Fruit fly (Drosophila melanogaster) whole organism, wandering third instar larva: ENCODE results near the gene Rabex-5.

ENCODE experiments used
- Abd-B ChIP-seq: fragments of >200 bp; optimal IDR thresholded peaks from 2 replicates; lab custom pipeline; 2017; ENCODE audit warnings: missing biosample characterization, missing genetic modification characterization
- CG32264 ChIP-seq: fragments of 200-800 bp; sonication (Bioruptor generic); optimal IDR thresholded peaks from 2 replicates; lab custom pipeline; 2016; ENCODE audit warnings: missing biosample characterization, missing genetic modification characterization
- CG9705 ChIP-seq: fragments of 200-800 bp; sonication (Bioruptor generic); optimal IDR thresholded peaks from 2 replicates; lab custom pipeline; 2018; ENCODE audit warnings: missing biosample characterization, mild to moderate bottlenecking, missing genetic modification characterization
- CrebA ChIP-seq: fragments of 200-800 bp; sonication (Bioruptor generic); optimal IDR thresholded peaks from 2 replicates; lab custom pipeline; 2016; ENCODE audit warnings: missing biosample characterization, mild to moderate bottlenecking, missing genetic modification characterization, borderline replicate concordance
- Dfd ChIP-seq: fragments of >200 bp; optimal IDR thresholded peaks from 2 replicates; lab custom pipeline; 2017; ENCODE audit warnings: missing biosample characterization, missing genetic modification characterization
- Dif ChIP-seq: fragments of 200-275, 200-300 bp; sonication (Bioruptor generic); optimal IDR thresholded peaks from 2 replicates; lab custom pipeline; 2018; ENCODE audit warnings: missing biosample characterization, missing genetic modification characterization; ENCODE audit not compliant: partially characterized antibody
- GATAd ChIP-seq: sonication (Bioruptor generic); optimal IDR thresholded peaks from 2 replicates; lab custom pipeline; 2016; ENCODE audit warnings: missing biosample characterization, missing genetic modification characterization
- Hnf4 ChIP-seq: fragments of 200-800 bp; sonication (Bioruptor generic); optimal IDR thresholded peaks from 2 replicates; lab custom pipeline; 2016; ENCODE audit warnings: missing biosample characterization, mild to moderate bottlenecking, missing genetic modification characterization
- Hr78 ChIP-seq: fragments of >200 bp; optimal IDR thresholded peaks from 2 replicates; lab custom pipeline; 2017; ENCODE audit warnings: missing biosample characterization, missing genetic modification characterization
- Hr83 ChIP-seq: fragments of 200-300 bp; sonication (Bioruptor generic); optimal IDR thresholded peaks from 2 replicates; lab custom pipeline; 2016; ENCODE audit warnings: missing biosample characterization, mild to moderate bottlenecking, missing genetic modification characterization, moderate library complexity; ENCODE audit not compliant: poor library complexity, severe bottlenecking
- Jra ChIP-seq: sonication (Bioruptor generic); optimal IDR thresholded peaks from 2 replicates; lab custom pipeline; 2016; ENCODE audit warnings: missing biosample characterization, missing genetic modification characterization
- Mio ChIP-seq: sonication (Bioruptor generic); optimal IDR thresholded peaks from 2 replicates; lab custom pipeline; 2016; ENCODE audit warnings: missing biosample characterization, missing genetic modification characterization
- Myc ChIP-seq: fragments of >200 bp; optimal IDR thresholded peaks from 2 replicates; lab custom pipeline; 2017
- Rel ChIP-seq, 2 experiments: fragments of 200-800 bp; sonication (Bioruptor generic) in 1 of 2; optimal IDR thresholded peaks; 2 replicates in 1 of 2; 3 replicates in 1 of 2; lab custom pipeline; 2016 to 2019; ENCODE audit warnings: mild to moderate bottlenecking in 2 of 2, missing biosample characterization in 2 of 2, missing genetic modification characterization in 2 of 2, moderate library complexity in 1 of 2
- br ChIP-seq: fragments of 200-800 bp; sonication (Bioruptor generic); optimal IDR thresholded peaks from 2 replicates; lab custom pipeline; 2016; ENCODE audit warnings: missing biosample characterization, missing genetic modification characterization
- brk ChIP-seq: fragments of 200-800 bp; sonication (Bioruptor generic); optimal IDR thresholded peaks from 2 replicates; lab custom pipeline; 2016; ENCODE audit warnings: missing biosample characterization, mild to moderate bottlenecking, missing genetic modification characterization
- dl ChIP-seq, 2 experiments: fragments of 175-275, 200-275 bp in 1 of 2; fragments of 200-275 bp in 1 of 2; sonication (Bioruptor generic); optimal IDR thresholded peaks; lab custom pipeline; 2018; ENCODE audit warnings: mild to moderate bottlenecking in 2 of 2, missing biosample characterization in 2 of 2, missing genetic modification characterization in 2 of 2, moderate library complexity in 2 of 2; ENCODE audit not compliant: partially characterized antibody in 2 of 2, insufficient read depth in 1 of 2
- dmrt93B ChIP-seq: fragments of 200-800 bp; sonication (Bioruptor generic); optimal IDR thresholded peaks from 2 replicates; lab custom pipeline; 2018; ENCODE audit warnings: missing biosample characterization, mild to moderate bottlenecking, missing genetic modification characterization
- ey ChIP-seq: fragments of 200-800 bp; sonication (Bioruptor generic); optimal IDR thresholded peaks from 2 replicates; lab custom pipeline; 2016; ENCODE audit warnings: missing biosample characterization, missing genetic modification characterization
- foxo ChIP-seq, 2 experiments: fragments of 200-800 bp; sonication (Bioruptor generic); optimal IDR thresholded peaks; 2 replicates in 1 of 2; 3 replicates in 1 of 2; lab custom pipeline; 2016 to 2017; ENCODE audit warnings: missing biosample characterization in 2 of 2, missing genetic modification characterization in 2 of 2
- fru ChIP-seq: fragments of 200-800 bp; sonication (Bioruptor generic); optimal IDR thresholded peaks from 3 replicates; lab custom pipeline; 2016; ENCODE audit warnings: missing biosample characterization, mild to moderate bottlenecking, missing genetic modification characterization
- h ChIP-seq: fragments of 200-800 bp; sonication (Bioruptor generic); optimal IDR thresholded peaks from 3 replicates; lab custom pipeline; 2016; ENCODE audit warnings: missing biosample characterization, mild to moderate bottlenecking, missing genetic modification characterization
- pan ChIP-seq: fragments of >200 bp; optimal IDR thresholded peaks from 2 replicates; lab custom pipeline; 2017
- psq ChIP-seq: fragments of 200-800 bp; sonication (Bioruptor generic); optimal IDR thresholded peaks from 3 replicates; lab custom pipeline; 2017; ENCODE audit warnings: missing biosample characterization, mild to moderate bottlenecking, missing genetic modification characterization, moderate library complexity
- rgr ChIP-seq: fragments of 200-800 bp; sonication (Bioruptor generic); optimal IDR thresholded peaks from 3 replicates; lab custom pipeline; 2016; ENCODE audit warnings: missing biosample characterization, mild to moderate bottlenecking, missing genetic modification characterization
- sage ChIP-seq: fragments of 200-800 bp; sonication (Bioruptor generic); optimal IDR thresholded peaks from 2 replicates; lab custom pipeline; 2016; ENCODE audit warnings: missing biosample characterization, mild to moderate bottlenecking, missing genetic modification characterization
- sv ChIP-seq: fragments of 200-800 bp; sonication (Bioruptor generic); optimal IDR thresholded peaks from 3 replicates; lab custom pipeline; 2016; ENCODE audit warnings: missing biosample characterization, missing genetic modification characterization
- tai ChIP-seq: sonication (Bioruptor generic); optimal IDR thresholded peaks from 2 replicates; lab custom pipeline; 2016; ENCODE audit warnings: missing biosample characterization, missing genetic modification characterization
- usp ChIP-seq: fragments of >200 bp; optimal IDR thresholded peaks from 2 replicates; lab custom pipeline; 2017; ENCODE audit warnings: missing biosample characterization, missing genetic modification characterization
- woc ChIP-seq: sonication (Bioruptor generic); optimal IDR thresholded peaks from 2 replicates; lab custom pipeline; 2016; ENCODE audit warnings: missing biosample characterization, mild to moderate bottlenecking, missing genetic modification characterization

Rabex-5 gene

DNA sequence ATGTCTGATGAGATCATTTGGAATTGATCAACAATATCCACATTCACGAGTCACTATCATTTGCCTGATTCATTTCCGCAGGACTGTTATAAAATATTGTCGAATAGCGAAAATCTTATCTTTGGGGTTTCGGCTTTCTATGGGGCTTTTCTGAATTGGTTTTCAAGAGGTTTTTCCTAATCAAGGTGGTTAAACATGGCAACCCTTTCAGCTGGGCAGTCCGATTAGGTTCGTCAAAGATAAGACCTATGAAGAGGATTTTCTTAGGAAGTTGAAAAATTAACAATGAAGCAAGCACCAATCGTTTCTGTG lies 29.9 kb downstream of the Rabex-5 start:
- TF ChIP-seq Rel (GFP tag; optimal IDR thresholded peaks at IDR 0.05; lab: Kevin White, UChicago), result no peak
- peak; percentile 73 for TF ChIP-seq Rel (tag; optimal IDR thresholded peaks at IDR 0.05; lab: Kevin White, UChicago)
- TF ChIP-seq Dfd (GFP tag; lab: Kevin White, UChicago), result no peak
- TF ChIP-seq CG9705 (GFP tag; lab: Kevin White, UChicago), result no peak
- TF ChIP-seq psq (GFP tag; lab: Kevin White, UChicago), result no peak

DNA sequence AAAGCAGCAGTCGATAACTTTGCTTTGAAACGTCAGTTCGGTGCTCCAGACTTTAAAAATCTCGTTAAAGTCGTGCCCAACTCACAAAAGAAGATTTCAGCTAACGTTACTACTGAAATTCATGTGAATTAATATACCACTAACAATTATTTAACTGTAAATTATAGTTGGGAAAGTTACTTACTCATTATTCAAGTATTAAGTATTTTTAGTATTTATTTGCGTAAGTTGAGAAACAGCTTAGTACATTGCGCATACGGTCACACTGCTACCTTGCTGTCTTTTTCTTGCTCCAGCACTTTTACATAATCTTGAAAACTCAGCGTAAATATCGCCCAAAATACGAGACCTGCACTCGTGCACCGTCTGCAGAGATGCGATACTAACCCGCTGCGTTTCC lies 34.0 kb downstream of the Rabex-5 start, which contains the start of gene ND-ACP:
TSS of gene ND-ACP (plus strand) at position 226 of the 400 bp plus-strand sequence.
- TF ChIP-seq foxo (GFP tag; optimal IDR thresholded peaks at IDR 0.05; lab: Kevin White, UChicago) (no peak), pan (lab: Kevin White, UChicago) (no peak), dmrt93B (GFP tag; lab: Kevin White, UChicago) (no peak)

DNA sequence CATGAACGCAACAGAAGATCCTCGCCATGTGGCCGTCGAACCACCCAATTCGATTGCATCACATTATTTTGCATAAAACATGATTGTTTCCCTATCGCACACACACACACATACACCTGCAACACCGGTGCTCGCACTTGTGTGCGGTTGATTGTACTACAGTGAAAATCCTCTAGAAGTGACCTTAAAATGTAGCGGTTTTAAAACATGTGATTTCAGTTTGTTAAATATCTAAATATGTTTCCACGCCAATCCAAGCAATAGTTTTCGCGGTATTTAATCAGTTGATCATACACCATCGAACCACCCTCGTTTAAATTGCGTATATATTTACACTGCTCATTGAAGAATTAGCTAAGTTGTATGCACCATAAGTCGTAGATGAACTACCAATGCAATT lies 34.7 kb downstream of the Rabex-5 start:
- TF ChIP-seq foxo (GFP tag; optimal IDR thresholded peaks at IDR 0.05; lab: Kevin White, UChicago) (peak in 1 of 2 experiments; percentile 31), fru (GFP tag; lab: Kevin White, UChicago) (no peak), Hr83 (GFP tag; lab: Kevin White, UChicago) (no peak), CG9705 (GFP tag; lab: Kevin White, UChicago) (no peak), CrebA (GFP tag; lab: Kevin White, UChicago) (no peak), sage (GFP tag; lab: Kevin White, UChicago) (no peak), Myc (lab: Kevin White, UChicago) (no peak), ey (GFP tag; lab: Kevin White, UChicago) (peak; percentile 23), GATAd (GFP tag; lab: Kevin White, UChicago) (no peak), rgr (GFP tag; lab: Kevin White, UChicago) (no peak)

DNA sequence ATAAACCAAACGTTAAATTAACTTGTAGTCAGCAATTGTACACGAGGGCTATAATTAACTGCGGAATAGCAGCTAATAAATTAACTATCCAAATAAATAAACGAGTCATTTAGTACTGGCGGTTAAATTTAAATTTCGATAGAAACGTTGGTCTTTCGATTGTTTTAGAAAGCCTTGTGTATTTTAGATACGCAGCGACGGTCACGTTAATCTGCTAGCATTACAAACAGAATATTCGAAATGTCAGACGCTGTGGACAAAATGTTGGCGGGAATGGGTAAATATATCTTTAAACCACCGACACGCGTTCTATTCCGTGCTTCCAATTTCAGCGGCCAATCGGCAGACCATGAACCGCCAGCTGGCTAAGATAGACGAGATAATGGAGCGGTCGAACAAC lies 35.8 kb downstream of the Rabex-5 start, which contains the start of gene msd1:
TSS of gene msd1 (plus strand) at position 203 of the 400 bp plus-strand sequence.
- no peak for TF ChIP-seq tai (GFP tag; lab: Kevin White, UChicago)
- TF ChIP-seq dl (GFP tag; optimal IDR thresholded peaks at IDR 0.05; lab: Kevin White, UChicago; ENCODE audit: insufficient read depth in 1 of 2, partially characterized antibody in 2 of 2), result no peak
- TF ChIP-seq Jra (GFP tag; lab: Kevin White, UChicago), result no peak
- TF ChIP-seq Hnf4, result no peak
- TF ChIP-seq usp (GFP tag; lab: Kevin White, UChicago), result no peak
- TF ChIP-seq Dfd (GFP tag; lab: Kevin White, UChicago), result no peak
- no peak for TF ChIP-seq Rel (GFP tag; optimal IDR thresholded peaks at IDR 0.05; lab: Kevin White, UChicago)
- no peak for TF ChIP-seq Rel (tag; optimal IDR thresholded peaks at IDR 0.05; lab: Kevin White, UChicago)
- TF ChIP-seq psq (GFP tag; lab: Kevin White, UChicago), result no peak
- no peak for TF ChIP-seq foxo (GFP tag; optimal IDR thresholded peaks at IDR 0.05; lab: Kevin White, UChicago)
- TF ChIP-seq CG32264, result no peak
- no peak for TF ChIP-seq sv (GFP tag; lab: Kevin White, UChicago)
- TF ChIP-seq h (GFP tag; lab: Kevin White, UChicago), result no peak
- TF ChIP-seq sage (GFP tag; lab: Kevin White, UChicago), result no peak
- no peak for TF ChIP-seq Dif
- no peak for TF ChIP-seq fru (GFP tag; lab: Kevin White, UChicago)
- no peak for TF ChIP-seq Hr78 (GFP tag; lab: Kevin White, UChicago)
- no peak for TF ChIP-seq CrebA (GFP tag; lab: Kevin White, UChicago)
- no peak for TF ChIP-seq pan (lab: Kevin White, UChicago)
- no peak for TF ChIP-seq CG9705 (GFP tag; lab: Kevin White, UChicago)

DNA sequence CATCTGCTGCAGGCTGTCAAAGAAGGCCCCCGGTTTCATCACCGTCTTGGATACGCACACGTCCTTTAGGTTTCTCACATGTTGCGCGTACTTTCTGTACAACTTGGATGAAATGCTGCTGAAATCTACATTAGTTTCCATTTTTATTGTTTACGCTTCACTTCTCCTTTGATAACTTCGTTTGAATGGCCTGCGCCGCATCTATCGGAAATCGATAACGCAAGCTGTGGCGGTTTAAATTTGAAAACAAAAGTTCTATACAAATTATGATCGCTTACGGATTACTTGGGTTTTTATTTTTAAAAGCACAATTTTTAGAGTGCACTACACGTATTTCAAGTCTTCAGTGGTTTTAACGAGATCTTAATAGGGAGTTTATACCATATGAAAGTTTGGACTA lies 37.3 kb downstream of the Rabex-5 start, which contains the start of gene msd5:
TSS of gene msd5 (minus strand) at position 174 of the 400 bp plus-strand sequence.
- TF ChIP-seq CG9705 (GFP tag; lab: Kevin White, UChicago) (no peak), pan (lab: Kevin White, UChicago) (no peak), h (GFP tag; lab: Kevin White, UChicago) (no peak), Mio (no peak), CrebA (GFP tag; lab: Kevin White, UChicago) (no peak), rgr (GFP tag; lab: Kevin White, UChicago) (no peak), GATAd (GFP tag; lab: Kevin White, UChicago) (no peak), Hnf4 (no peak), ey (GFP tag; lab: Kevin White, UChicago) (no peak), Abd-B (GFP tag; lab: Kevin White, UChicago) (no peak), usp (GFP tag; lab: Kevin White, UChicago) (no peak), Myc (lab: Kevin White, UChicago) (no peak), woc (GFP tag; lab: Kevin White, UChicago) (no peak), brk (no peak), fru (GFP tag; lab: Kevin White, UChicago) (no peak), br (GFP tag; lab: Kevin White, UChicago) (no peak)
